Worm (Caenorhabditis elegans) whole organism, early embryonic: ENCODE measurements around the gene F59B2.8.

ENCODE experiments used
- B0310.2 ChIP-seq: sonication (generic microtip); optimal IDR thresholded peaks from 2 replicates; lab custom pipeline; 2016; ENCODE audit warnings: mild to moderate bottlenecking, missing genetic modification characterization, missing compliant biosample characterization
- F13C5.2 ChIP-seq: sonication (generic microtip); optimal IDR thresholded peaks from 2 replicates; lab custom pipeline; 2017; ENCODE audit warnings: mild to moderate bottlenecking, missing genetic modification characterization, inconsistent platforms, missing compliant biosample characterization
- ama-1 ChIP-seq: fragments of 150-350 bp; optimal IDR thresholded peaks from 2 replicates; lab custom pipeline; 2014
- ceh-13 ChIP-seq: fragments of 200-800 bp; sonication (Bioruptor generic); optimal IDR thresholded peaks from 2 replicates; lab custom pipeline; 2018; ENCODE audit warnings: mild to moderate bottlenecking, missing genetic modification characterization, missing compliant biosample characterization
- ceh-36 ChIP-seq: sonication (generic microtip); optimal IDR thresholded peaks from 2 replicates; lab custom pipeline; 2016; ENCODE audit warnings: missing genetic modification characterization, inconsistent platforms, missing compliant biosample characterization
- ets-7 ChIP-seq: sonication (generic microtip); optimal IDR thresholded peaks from 2 replicates; lab custom pipeline; 2016; ENCODE audit warnings: missing genotype, missing genetic modification characterization, missing compliant biosample characterization
- flt-1 ChIP-seq: fragments of 200-800 bp; sonication (Bioruptor generic); IDR thresholded peaks from 2 replicates; pipeline ENCODE4 v1.3.6; 2022; ENCODE audit warnings: missing genetic modification characterization, missing compliant biosample characterization
- hmbx-1 ChIP-seq: sonication (generic microtip); optimal IDR thresholded peaks from 2 replicates; lab custom pipeline; 2016; ENCODE audit warnings: mild to moderate bottlenecking, missing genetic modification characterization, missing compliant biosample characterization
- hmg-4 ChIP-seq: fragments of 200-800 bp; sonication (Bioruptor generic); optimal IDR thresholded peaks from 2 replicates; lab custom pipeline; 2018; ENCODE audit warnings: mild to moderate bottlenecking, missing genetic modification characterization, missing compliant biosample characterization
- hnd-1 ChIP-seq: sonication (generic microtip); optimal IDR thresholded peaks from 2 replicates; lab custom pipeline; 2016; ENCODE audit warnings: missing genetic modification characterization, missing compliant biosample characterization
- scrt-1 ChIP-seq: fragments of 200-800 bp; sonication (Bioruptor generic); IDR thresholded peaks from 2 replicates; pipeline ENCODE4 v1.3.6; 2022; ENCODE audit warnings: missing genetic modification characterization, missing compliant biosample characterization
- sea-1 ChIP-seq: fragments of 200-800 bp; sonication (Bioruptor generic); conservative IDR thresholded peaks from 2 replicates; pipeline ENCODE4 v1.3.6; 2022; ENCODE audit warnings: missing genetic modification characterization, missing compliant biosample characterization
- tbx-37 ChIP-seq: fragments of 200-800 bp; sonication (Bioruptor generic); conservative IDR thresholded peaks from 2 replicates; pipeline ENCODE4 v1.3.6; 2022; ENCODE audit warnings: missing genetic modification reagents, missing genetic modification characterization, missing compliant biosample characterization

DNA sequence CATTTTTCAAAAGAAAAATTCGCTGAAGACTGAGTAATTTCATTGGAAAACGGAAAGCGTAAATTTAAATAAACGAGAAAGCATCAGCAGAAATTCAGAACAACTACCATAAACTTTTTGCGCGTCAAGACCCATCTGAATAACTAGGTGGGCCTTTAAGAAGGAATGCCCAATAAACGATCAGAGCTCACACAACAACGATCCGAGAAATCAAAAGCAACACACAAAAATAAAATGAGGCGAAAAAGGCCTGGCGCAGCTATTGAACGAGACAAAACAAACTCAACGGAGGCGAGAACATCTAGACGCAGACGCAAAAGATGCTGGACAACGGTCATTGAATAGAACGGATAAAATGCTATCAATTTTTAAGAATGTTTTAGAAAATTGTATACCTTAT lies 11.1 kb downstream of the F59B2.8 start:
- TF ChIP-seq tbx-37 (GFP tag; lab: Robert Waterston, UW) (no peak), flt-1 (no peak), ama-1 (lab: Kevin White, UChicago) (no peak), ceh-36 (no peak), hmbx-1 (tag; lab: Kevin White, UChicago) (no peak), F13C5.2 (tag; lab: Kevin White, UChicago) (no peak), scrt-1 (GFP tag; lab: Robert Waterston, UW) (no peak), hnd-1 (no peak), sea-1 (GFP tag; lab: Robert Waterston, UW) (no peak), B0310.2 (tag; lab: Kevin White, UChicago) (no peak), hmg-4 (GFP tag; lab: Kevin White, UChicago) (no peak), ets-7 (tag; lab: Kevin White, UChicago) (no peak), ceh-13 (GFP tag; lab: Kevin White, UChicago) (no peak)
